Worm (Caenorhabditis elegans) whole organism, L4 larva: ENCODE measurements around the gene bath-45.

Source experiments
- ceh-82 ChIP-seq: sonication (generic microtip); optimal IDR thresholded peaks from 2 replicates; lab custom pipeline; 2017; ENCODE audit warnings: missing biosample characterization, missing genetic modification characterization
- dmd-9 ChIP-seq: fragments of 200-800 bp; sonication (Bioruptor generic); IDR thresholded peaks from 2 replicates; pipeline ENCODE4 v1.3.6; 2022; ENCODE audit warnings: missing genetic modification reagents, missing genetic modification characterization, missing compliant biosample characterization
- dpl-1 ChIP-seq: fragments of 150-350 bp; optimal IDR thresholded peaks from 2 replicates; lab custom pipeline; 2014; ENCODE audit warnings: missing biosample characterization, missing genetic modification reagents, missing genetic modification characterization
- unc-62 ChIP-seq, 3 experiments: fragments of 150-350 bp in 1 of 3; sonication (generic microtip); optimal IDR thresholded peaks in 2 of 3; peaks in 1 of 3; 1 replicate in 1 of 3; 2 replicates in 2 of 3; lab custom pipeline; 2014 to 2017; ENCODE audit warnings: missing biosample characterization in 3 of 3, missing genetic modification characterization in 3 of 3, missing genetic modification reagents in 3 of 3, missing genotype in 1 of 3

ce11 chrII:13122720-13123119 is at the start of gene bath-45:
- TF ChIP-seq dpl-1 (GFP tag; lab: Kevin White, UChicago) (no peak), ceh-82 (tag; lab: Kevin White, UChicago) (no peak), unc-62 (GFP tag; optimal IDR thresholded peaks at IDR 0.05 in 1 of 2; lab: Kevin White, UChicago) (no peak), unc-62 (tag; optimal IDR thresholded peaks at IDR 0.05; lab: Kevin White, UChicago) (no peak), dmd-9 (GFP tag; lab: Robert Waterston, UW) (no peak)
